Fruit fly (Drosophila melanogaster) whole organism: ENCODE results near the gene RpS10b.

Experiments
- CG8478 ChIP-seq: fragments of >200 bp; optimal IDR thresholded peaks from 2 replicates; lab custom pipeline; 2018; ENCODE audit warnings: inconsistent platforms
- Dll ChIP-seq: fragments of >200 bp; optimal IDR thresholded peaks from 2 replicates; lab custom pipeline; 2017
- EcR ChIP-seq, 2 experiments: fragments of >200 bp; optimal IDR thresholded peaks; 2 replicates each; lab custom pipeline; 2017; ENCODE audit warnings: missing biosample characterization in 2 of 2, missing genetic modification characterization in 2 of 2, missing genetic modification reagents in 2 of 2
- pan ChIP-seq: fragments of >200 bp; optimal IDR thresholded peaks from 2 replicates; lab custom pipeline; 2017
- psq ChIP-seq: fragments of >200 bp; optimal IDR thresholded peaks from 2 replicates; lab custom pipeline; 2017
- usp ChIP-seq: fragments of >200 bp; optimal IDR thresholded peaks from 2 replicates; lab custom pipeline; 2017; ENCODE audit warnings: missing biosample characterization, missing genetic modification characterization, mixed read lengths

The RpS10b gene

dm6 chrX:19606971-19607370 lies 9.1 kb downstream of the RpS10b start:
- TF ChIP-seq pan (lab: Kevin White, UChicago) (no peak), Dll (lab: Kevin White, UChicago) (no peak), usp (GFP tag; lab: Kevin White, UChicago) (no peak), CG8478 (lab: Kevin White, UChicago) (no peak), psq (lab: Kevin White, UChicago) (no peak), EcR (GFP tag; optimal IDR thresholded peaks at IDR 0.05; lab: Kevin White, UChicago) (no peak)

- no peak for TF ChIP-seq Dll (lab: Kevin White, UChicago)
- no peak for TF ChIP-seq psq (lab: Kevin White, UChicago)
- no peak for TF ChIP-seq CG8478 (lab: Kevin White, UChicago)
- no peak for TF ChIP-seq usp (GFP tag; lab: Kevin White, UChicago)
- TF ChIP-seq pan (lab: Kevin White, UChicago): no peak
- TF ChIP-seq EcR (GFP tag; optimal IDR thresholded peaks at IDR 0.05; lab: Kevin White, UChicago): no peak
These were observed 10.3 kb downstream of the RpS10b start for dm6 chrX:19608042-19608609.

DNA sequence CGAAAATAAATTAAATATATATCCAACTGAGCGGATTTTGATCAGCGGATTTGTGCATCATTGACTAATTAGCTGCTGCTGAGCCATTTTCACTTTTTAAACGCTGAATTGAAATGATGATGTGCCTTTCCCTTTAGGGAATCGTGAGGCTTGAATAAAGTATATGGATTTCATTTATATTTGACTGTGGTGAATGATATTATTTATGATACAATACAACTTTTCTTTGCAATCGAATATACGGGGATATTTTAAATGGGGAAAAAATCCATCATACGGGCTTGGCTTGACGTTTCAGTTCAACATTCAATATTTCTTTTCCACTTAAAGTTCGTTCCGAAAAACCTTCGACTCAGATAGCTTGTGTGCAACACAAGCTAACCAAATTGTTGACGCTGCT lies 13.4 kb downstream of the RpS10b start, which contains the start of the genes Shawn and Tyler:
Shawn (plus strand) TSS at position 301 of the 400 bp plus-strand sequence.
Tyler (plus strand) TSS at position 301 of the 400 bp plus-strand sequence.
- TF ChIP-seq psq (lab: Kevin White, UChicago) (no peak), Dll (lab: Kevin White, UChicago) (no peak), CG8478 (lab: Kevin White, UChicago) (no peak), usp (GFP tag; lab: Kevin White, UChicago) (no peak), EcR (GFP tag; optimal IDR thresholded peaks at IDR 0.05; lab: Kevin White, UChicago) (no peak), pan (lab: Kevin White, UChicago) (no peak)

- TF ChIP-seq Dll (lab: Kevin White, UChicago): no peak
- TF ChIP-seq usp (GFP tag; lab: Kevin White, UChicago): no peak
- no peak for TF ChIP-seq EcR (GFP tag; optimal IDR thresholded peaks at IDR 0.05; lab: Kevin White, UChicago)
- TF ChIP-seq CG8478 (lab: Kevin White, UChicago): no peak
- no peak for TF ChIP-seq pan (lab: Kevin White, UChicago)
- no peak for TF ChIP-seq psq (lab: Kevin White, UChicago)
These were observed 15.6 kb downstream of the RpS10b start for dm6 chrX:19613473-19613872.

dm6 chrX:19615990-19616663 lies 18.3 kb downstream of the RpS10b start, which contains the start of gene CG14210:
Gene CG14210 (plus strand): TSS chrX:19616196.
- TF ChIP-seq pan (lab: Kevin White, UChicago) (no peak), Dll (lab: Kevin White, UChicago) (no peak), usp (GFP tag; lab: Kevin White, UChicago) (no peak), EcR (GFP tag; optimal IDR thresholded peaks at IDR 0.05; lab: Kevin White, UChicago) (no peak), CG8478 (lab: Kevin White, UChicago) (no peak), psq (lab: Kevin White, UChicago) (no peak)

DNA sequence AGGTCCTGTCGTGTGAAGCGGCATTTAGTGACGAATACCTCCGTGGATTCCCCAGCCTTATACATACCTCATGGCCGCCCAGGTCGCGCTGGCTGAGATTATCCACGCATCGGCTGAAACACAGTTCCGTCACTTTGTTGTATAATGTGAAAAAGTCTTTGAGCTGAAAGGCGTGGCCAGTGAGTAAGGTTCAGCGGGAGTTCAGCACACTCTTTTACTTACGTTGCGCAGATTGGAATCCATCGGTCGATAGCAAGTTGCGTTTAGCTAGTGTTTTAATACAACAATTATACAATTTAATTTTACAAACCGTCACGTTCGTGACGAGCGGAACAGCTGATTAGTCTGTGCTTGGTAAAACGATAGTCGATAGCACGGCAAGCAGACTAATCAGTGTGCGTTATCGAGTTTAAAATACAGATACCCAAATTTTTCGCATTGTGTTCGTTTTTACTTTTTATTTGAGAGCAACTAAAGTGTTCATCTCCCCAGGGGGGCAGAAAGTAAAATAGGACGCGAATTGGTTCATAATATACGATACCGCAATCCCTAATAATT lies 20.4 kb downstream of the RpS10b start, which contains the start of the genes Pstk and Tim9b:
Pstk (minus strand) TSS at position 355 of the 558 bp plus-strand sequence.
Tim9b (minus strand) TSS at position 355 of the 558 bp plus-strand sequence.
- TF ChIP-seq EcR (GFP tag; optimal IDR thresholded peaks at IDR 0.05; lab: Kevin White, UChicago) (no peak), psq (lab: Kevin White, UChicago) (no peak), usp (GFP tag; lab: Kevin White, UChicago) (no peak), Dll (lab: Kevin White, UChicago) (no peak), CG8478 (lab: Kevin White, UChicago) (no peak), pan (lab: Kevin White, UChicago) (no peak)

DNA sequence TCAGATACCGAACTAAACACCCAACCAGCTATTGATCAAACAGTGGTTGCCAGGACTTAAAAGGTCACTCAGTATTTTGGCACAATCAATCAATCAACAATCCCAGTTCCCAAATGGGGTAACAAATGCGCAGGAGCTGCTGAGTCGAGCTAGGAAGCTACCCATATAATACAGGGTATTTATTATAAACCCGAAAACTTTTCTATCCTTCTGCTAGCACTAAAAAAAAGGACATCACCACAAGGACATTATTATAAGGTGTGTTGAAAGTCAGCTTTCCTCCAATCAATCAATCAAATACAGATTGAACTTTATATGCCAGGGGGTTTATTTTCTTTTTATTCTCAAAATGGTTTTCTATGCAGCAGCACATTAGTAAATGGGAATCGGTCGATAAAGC lies 23.3 kb downstream of the RpS10b start, which contains the start of gene CG14221:
CG14221 (minus strand) TSS at position 101 of the 400 bp plus-strand sequence.
- no peak for TF ChIP-seq pan (lab: Kevin White, UChicago)
- no peak for TF ChIP-seq EcR (GFP tag; optimal IDR thresholded peaks at IDR 0.05; lab: Kevin White, UChicago)
- TF ChIP-seq CG8478 (lab: Kevin White, UChicago): no peak
- no peak for TF ChIP-seq Dll (lab: Kevin White, UChicago)
- no peak for TF ChIP-seq usp (GFP tag; lab: Kevin White, UChicago)
- TF ChIP-seq psq (lab: Kevin White, UChicago): no peak

DNA sequence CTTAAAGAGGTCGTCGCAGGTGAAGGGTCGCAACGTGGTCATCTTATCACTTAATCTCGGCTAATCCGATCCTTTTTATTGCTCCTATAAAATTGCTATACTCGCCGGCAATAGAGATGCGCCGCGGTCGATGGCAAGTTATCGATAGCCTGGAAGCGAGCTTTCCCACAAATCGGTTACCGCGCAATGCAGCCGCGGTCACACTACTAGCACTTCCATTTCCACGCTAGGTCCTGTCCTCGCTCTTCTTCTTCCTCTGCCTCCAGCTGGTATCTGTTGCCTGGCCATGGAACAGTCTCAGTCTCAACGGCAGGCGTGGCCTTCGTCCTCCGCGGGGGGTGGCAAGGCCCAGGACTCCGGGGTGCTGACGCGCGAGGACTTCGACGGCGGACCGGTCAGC lies 25.1 kb downstream of the RpS10b start, which contains the start of the genes Naa20A and MKP-4:
Naa20A (minus strand) TSS at position 151 of the 400 bp plus-strand sequence.
MKP-4 (plus strand) TSS at position 191 of the 400 bp plus-strand sequence.
- no peak for TF ChIP-seq psq (lab: Kevin White, UChicago)
- no peak for TF ChIP-seq pan (lab: Kevin White, UChicago)
- no peak for TF ChIP-seq EcR (GFP tag; optimal IDR thresholded peaks at IDR 0.05; lab: Kevin White, UChicago)
- no peak for TF ChIP-seq CG8478 (lab: Kevin White, UChicago)
- no peak for TF ChIP-seq usp (GFP tag; lab: Kevin White, UChicago)
- no peak for TF ChIP-seq Dll (lab: Kevin White, UChicago)

DNA sequence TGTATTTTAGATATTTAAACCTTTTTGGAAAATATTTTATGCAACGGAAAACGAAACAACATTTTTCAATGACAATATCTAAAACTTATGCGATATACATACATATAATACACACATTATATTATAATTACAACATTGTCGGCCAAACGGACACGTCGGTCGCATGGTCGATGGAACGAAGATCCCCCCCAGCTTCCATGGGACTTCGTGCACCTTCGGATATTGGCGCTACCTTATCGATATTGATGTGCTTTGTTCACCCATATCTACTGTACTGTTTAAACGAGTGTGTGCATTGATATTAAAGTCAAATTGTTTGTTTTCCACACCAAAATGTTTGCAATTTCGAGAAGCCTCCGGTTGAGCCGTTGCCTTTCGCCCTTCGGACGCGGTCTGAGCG lies 27.6 kb downstream of the RpS10b start, which contains the start of gene CG14212:
CG14212 (plus strand) TSS at position 301 of the 400 bp plus-strand sequence.
- TF ChIP-seq pan (lab: Kevin White, UChicago): no peak
- TF ChIP-seq psq (lab: Kevin White, UChicago): no peak
- TF ChIP-seq Dll (lab: Kevin White, UChicago): no peak
- TF ChIP-seq EcR (GFP tag; optimal IDR thresholded peaks at IDR 0.05; lab: Kevin White, UChicago): no peak
- TF ChIP-seq CG8478 (lab: Kevin White, UChicago): no peak
- no peak for TF ChIP-seq usp (GFP tag; lab: Kevin White, UChicago)

dm6 chrX:19631365-19631832 lies 33.6 kb downstream of the RpS10b start:
- peak; percentile 81 for TF ChIP-seq Dll (lab: Kevin White, UChicago)
- no peak for TF ChIP-seq CG8478 (lab: Kevin White, UChicago)
- no peak for TF ChIP-seq pan (lab: Kevin White, UChicago)
- no peak for TF ChIP-seq EcR (GFP tag; optimal IDR thresholded peaks at IDR 0.05; lab: Kevin White, UChicago)
